Worm (Caenorhabditis elegans) whole organism, early embryonic: ENCODE results near the gene srw-127.

Experiments
- B0310.2 ChIP-seq: sonication (generic microtip); optimal IDR thresholded peaks from 2 replicates; lab custom pipeline; 2016; ENCODE audit warnings: mild to moderate bottlenecking, missing genetic modification characterization, missing compliant biosample characterization
- ama-1 ChIP-seq: fragments of 150-350 bp; optimal IDR thresholded peaks from 2 replicates; lab custom pipeline; 2014
- ceh-36 ChIP-seq: sonication (generic microtip); optimal IDR thresholded peaks from 2 replicates; lab custom pipeline; 2016; ENCODE audit warnings: missing genetic modification characterization, inconsistent platforms, missing compliant biosample characterization
- ets-7 ChIP-seq: sonication (generic microtip); optimal IDR thresholded peaks from 2 replicates; lab custom pipeline; 2016; ENCODE audit warnings: missing genotype, missing genetic modification characterization, missing compliant biosample characterization
- flt-1 ChIP-seq: fragments of 200-800 bp; sonication (Bioruptor generic); IDR thresholded peaks from 2 replicates; pipeline ENCODE4 v1.3.6; 2022; ENCODE audit warnings: missing genetic modification characterization, missing compliant biosample characterization
- hmg-4 ChIP-seq: fragments of 200-800 bp; sonication (Bioruptor generic); optimal IDR thresholded peaks from 2 replicates; lab custom pipeline; 2018; ENCODE audit warnings: mild to moderate bottlenecking, missing genetic modification characterization, missing compliant biosample characterization
- sea-1 ChIP-seq: fragments of 200-800 bp; sonication (Bioruptor generic); conservative IDR thresholded peaks from 2 replicates; pipeline ENCODE4 v1.3.6; 2022; ENCODE audit warnings: missing genetic modification characterization, missing compliant biosample characterization
- tbx-11 ChIP-seq: fragments of 200-800 bp; sonication (Bioruptor generic); IDR thresholded peaks from 2 replicates; pipeline ENCODE4 v1.3.6; 2022; ENCODE audit warnings: missing genetic modification characterization, missing compliant biosample characterization

DNA sequence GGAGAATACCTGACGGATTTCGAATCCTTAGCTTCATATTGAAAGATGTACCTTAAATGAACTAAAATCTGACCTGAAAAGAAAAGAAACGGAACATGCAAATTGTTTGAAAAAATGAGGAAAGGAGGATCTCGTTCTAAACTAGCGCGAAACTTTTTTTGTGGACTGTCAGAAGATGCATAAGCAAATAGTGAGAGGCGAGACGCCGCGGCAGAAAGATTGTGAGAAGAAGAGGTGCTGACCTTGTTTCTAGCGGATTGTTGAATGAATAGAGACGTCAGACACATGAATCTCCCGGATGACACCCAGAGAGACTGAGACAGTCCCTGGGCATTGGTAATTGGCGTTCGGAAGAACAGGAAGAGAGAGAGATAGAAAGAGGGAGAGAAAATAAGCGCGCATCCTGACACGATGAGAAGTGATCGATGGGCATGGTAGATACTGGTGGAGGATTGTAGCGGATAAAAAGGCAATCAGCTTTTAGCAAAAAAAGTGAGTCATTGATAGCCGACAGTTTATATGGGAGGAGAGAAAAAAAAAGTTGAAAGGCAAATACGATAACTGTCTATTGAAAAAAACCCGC, 42.7 kb upstream of the srw-127 start, which contains the start of gene ptr-15:
- TF ChIP-seq B0310.2 (tag; lab: Kevin White, UChicago) (no peak), ama-1 (lab: Kevin White, UChicago) (no peak), ceh-36 (tag; lab: Kevin White, UChicago) (no peak), ets-7 (tag; lab: Kevin White, UChicago) (no peak), hmg-4 (GFP tag; lab: Kevin White, UChicago) (no peak), flt-1 (GFP tag; lab: Robert Waterston, UW) (no peak), sea-1 (GFP tag; lab: Robert Waterston, UW) (no peak), tbx-11 (no peak)
